Fruit fly (Drosophila melanogaster) whole organism, adult: ENCODE measurements around the gene CG31549.

Experiments used
- CG11617 ChIP-seq: fragments of 200-800 bp; sonication (Bioruptor generic); optimal IDR thresholded peaks from 2 replicates; lab custom pipeline; 2017; ENCODE audit warnings: mild to moderate bottlenecking, missing biosample characterization, missing genetic modification reagents, missing genetic modification characterization
- CG12768 ChIP-seq: fragments of 200-800 bp; sonication (Bioruptor generic); optimal IDR thresholded peaks from 2 replicates; lab custom pipeline; 2017; ENCODE audit warnings: missing biosample characterization, missing genetic modification characterization, mild to moderate bottlenecking, moderate library complexity, missing genetic modification reagents
- CG14711 ChIP-seq: fragments of 200-800 bp; sonication (Bioruptor generic); optimal IDR thresholded peaks from 2 replicates; lab custom pipeline; 2018; ENCODE audit warnings: missing biosample characterization, mild to moderate bottlenecking, missing genetic modification characterization, moderate library complexity
- CG1620 ChIP-seq: fragments of 200-800 bp; sonication (Bioruptor generic); optimal IDR thresholded peaks from 2 replicates; lab custom pipeline; 2016; ENCODE audit warnings: missing biosample characterization, missing genetic modification characterization
- CG33017 ChIP-seq: fragments of 200-800 bp; sonication (Bioruptor generic); optimal IDR thresholded peaks from 2 replicates; lab custom pipeline; 2018; ENCODE audit warnings: missing biosample characterization, mild to moderate bottlenecking, missing genetic modification characterization, moderate library complexity
- CG5204 ChIP-seq: fragments of 200-800 bp; sonication (Bioruptor generic); optimal IDR thresholded peaks from 2 replicates; lab custom pipeline; 2016; ENCODE audit warnings: missing biosample characterization, missing genetic modification characterization
- CG7045 ChIP-seq: fragments of 200-800 bp; sonication (Bioruptor generic); optimal IDR thresholded peaks from 2 replicates; lab custom pipeline; 2017; ENCODE audit warnings: missing biosample characterization, mild to moderate bottlenecking, missing genetic modification characterization
- CG7101 ChIP-seq: fragments of 200-800 bp; sonication (Bioruptor generic); optimal IDR thresholded peaks from 2 replicates; lab custom pipeline; 2018; ENCODE audit warnings: missing biosample characterization, mild to moderate bottlenecking, missing genetic modification characterization, moderate library complexity
- Clk ChIP-seq: fragments of 200-800 bp; sonication (Bioruptor generic); optimal IDR thresholded peaks from 2 replicates; lab custom pipeline; 2017; ENCODE audit warnings: missing biosample characterization, missing genetic modification characterization
- Crg-1 ChIP-seq: fragments of 200-800 bp; sonication (Bioruptor generic); optimal IDR thresholded peaks from 2 replicates; lab custom pipeline; 2016; ENCODE audit warnings: missing biosample characterization, missing genetic modification characterization
- Hr96 ChIP-seq: fragments of 200-800 bp; sonication (Bioruptor generic); optimal IDR thresholded peaks from 2 replicates; lab custom pipeline; 2016; ENCODE audit warnings: missing biosample characterization, missing genetic modification characterization
- Mnt ChIP-seq: fragments of 200-800 bp; sonication (Bioruptor generic); optimal IDR thresholded peaks from 2 replicates; lab custom pipeline; 2016; ENCODE audit warnings: missing biosample characterization, mild to moderate bottlenecking, missing genetic modification characterization
- bab1 ChIP-seq: fragments of 200-800 bp; sonication (Bioruptor generic); optimal IDR thresholded peaks from 3 replicates; lab custom pipeline; 2019; ENCODE audit warnings: missing biosample characterization, mild to moderate bottlenecking, missing genetic modification characterization, moderate library complexity
- cic ChIP-seq: fragments of 200-800 bp; sonication (Bioruptor generic); optimal IDR thresholded peaks from 2 replicates; lab custom pipeline; 2017; ENCODE audit warnings: missing biosample characterization, mild to moderate bottlenecking, missing genetic modification characterization, moderate library complexity
- cnc ChIP-seq, 2 experiments: fragments of >200 bp; optimal IDR thresholded peaks; 2 replicates each; lab custom pipeline; 2017
- kay ChIP-seq: fragments of 200-800 bp; sonication (Bioruptor generic); peaks from one replicate; lab custom pipeline; 2016; ENCODE audit warnings: missing biosample characterization, missing genetic modification characterization, borderline replicate concordance
- ovo ChIP-seq: fragments of 200-800 bp; sonication (Bioruptor generic); optimal IDR thresholded peaks from 2 replicates; lab custom pipeline; 2016; ENCODE audit warnings: missing biosample characterization, missing genetic modification characterization
- pad ChIP-seq: fragments of 200-800 bp; sonication (Bioruptor generic); optimal IDR thresholded peaks from 3 replicates; lab custom pipeline; 2017; ENCODE audit warnings: missing biosample characterization, missing genetic modification characterization, mild to moderate bottlenecking, moderate library complexity, missing genetic modification reagents
- tj ChIP-seq: fragments of 200-800 bp; sonication (Bioruptor generic); optimal IDR thresholded peaks from 3 replicates; lab custom pipeline; 2017; ENCODE audit warnings: missing biosample characterization, mild to moderate bottlenecking, missing genetic modification characterization, moderate library complexity
- toe ChIP-seq: fragments of 200-800 bp; sonication (Bioruptor generic); optimal IDR thresholded peaks from 2 replicates; lab custom pipeline; 2016; ENCODE audit warnings: missing biosample characterization, missing genetic modification characterization

The CG31549 gene

dm6 chr3R:5617923-5618623 is 13.9 kb upstream of the CG31549 start:
- TF ChIP-seq Crg-1 (GFP tag; lab: Kevin White, UChicago) (no peak), cic (GFP tag; lab: Kevin White, UChicago) (no peak), kay (GFP tag; lab: Kevin White, UChicago) (no peak), CG7045 (GFP tag; lab: Kevin White, UChicago) (no peak), CG5204 (GFP tag; lab: Kevin White, UChicago) (no peak), pad (no peak), CG11617 (GFP tag; lab: Kevin White, UChicago) (no peak), CG7101 (tag; lab: Kevin White, UChicago) (no peak), CG14711 (tag; lab: Kevin White, UChicago) (no peak), Clk (no peak), ovo (GFP tag; lab: Kevin White, UChicago) (no peak), Mnt (no peak), CG1620 (GFP tag; lab: Kevin White, UChicago) (no peak), Hr96 (GFP tag; lab: Kevin White, UChicago) (no peak), CG12768 (no peak), cnc (optimal IDR thresholded peaks at IDR 0.05; lab: Kevin White, UChicago) (no peak)

- no peak for TF ChIP-seq tj (GFP tag; lab: Kevin White, UChicago)
- TF ChIP-seq CG11617 (GFP tag; lab: Kevin White, UChicago): peak; percentile 5
These were observed 11.5 kb upstream of the CG31549 start for dm6 chr3R:5620387-5620956.

dm6 chr3R:5621714-5622405 is 10.1 kb upstream of the CG31549 start:
- TF ChIP-seq ovo (GFP tag; lab: Kevin White, UChicago) (no peak), Hr96 (GFP tag; lab: Kevin White, UChicago) (no peak), Mnt (no peak), CG1620 (GFP tag; lab: Kevin White, UChicago) (no peak), cnc (optimal IDR thresholded peaks at IDR 0.05; lab: Kevin White, UChicago) (no peak)

- no peak for TF ChIP-seq Crg-1 (GFP tag; lab: Kevin White, UChicago)
- no peak for TF ChIP-seq cnc (optimal IDR thresholded peaks at IDR 0.05; lab: Kevin White, UChicago)
- TF ChIP-seq bab1 (GFP tag; lab: Kevin White, UChicago): no peak
- no peak for TF ChIP-seq toe (GFP tag; lab: Kevin White, UChicago)
- TF ChIP-seq CG11617 (GFP tag; lab: Kevin White, UChicago): no peak
- no peak for TF ChIP-seq CG33017
- no peak for TF ChIP-seq CG5204 (GFP tag; lab: Kevin White, UChicago)
- TF ChIP-seq CG14711 (tag; lab: Kevin White, UChicago): no peak
- TF ChIP-seq Clk: no peak
- TF ChIP-seq pad: no peak
- no peak for TF ChIP-seq tj (GFP tag; lab: Kevin White, UChicago)
- TF ChIP-seq CG7101 (tag; lab: Kevin White, UChicago): no peak
- no peak for TF ChIP-seq ovo (GFP tag; lab: Kevin White, UChicago)
- no peak for TF ChIP-seq Mnt
- TF ChIP-seq CG7045 (GFP tag; lab: Kevin White, UChicago): no peak
These were observed 9.6 kb upstream of the CG31549 start for dm6 chr3R:5622406-5622752.

dm6 chr3R:5622985-5623630 is 8.9 kb upstream of the CG31549 start:
- peak; percentile 99 for TF ChIP-seq ovo (GFP tag; lab: Kevin White, UChicago)
- peak; percentile 87 for TF ChIP-seq Hr96 (GFP tag; lab: Kevin White, UChicago)
- peak; percentile 83 for TF ChIP-seq CG5204 (GFP tag; lab: Kevin White, UChicago)
- TF ChIP-seq CG7045 (GFP tag; lab: Kevin White, UChicago): peak; percentile 91
- no peak for TF ChIP-seq kay (GFP tag; lab: Kevin White, UChicago)
- TF ChIP-seq cic (GFP tag; lab: Kevin White, UChicago): peak; percentile 96
- peak; percentile 91 for TF ChIP-seq CG7101 (tag; lab: Kevin White, UChicago)
- TF ChIP-seq CG1620 (GFP tag; lab: Kevin White, UChicago): peak; percentile 95
- no peak for TF ChIP-seq cnc (optimal IDR thresholded peaks at IDR 0.05; lab: Kevin White, UChicago)
- TF ChIP-seq CG14711 (tag; lab: Kevin White, UChicago): peak; percentile 79
- TF ChIP-seq Mnt: peak; percentile 93
- TF ChIP-seq CG11617 (GFP tag; lab: Kevin White, UChicago): peak; percentile 87
- TF ChIP-seq tj (GFP tag; lab: Kevin White, UChicago): peak; percentile 41
- TF ChIP-seq CG33017: peak; percentile 81
- TF ChIP-seq pad: peak; percentile 96
- peak; percentile 68 for TF ChIP-seq bab1 (GFP tag; lab: Kevin White, UChicago)
- TF ChIP-seq toe (GFP tag; lab: Kevin White, UChicago): peak; percentile 93
- TF ChIP-seq CG12768: peak; percentile 96
- peak; percentile 98 for TF ChIP-seq Crg-1 (GFP tag; lab: Kevin White, UChicago)
- peak; percentile 85 for TF ChIP-seq Clk
